Worm (Caenorhabditis elegans) whole organism, late embryonic: ENCODE results near the gene fipr-1.

Experiments
- C38D4.7 ChIP-seq: fragments of 200-800 bp; sonication (Bioruptor generic); optimal IDR thresholded peaks from 2 replicates; lab custom pipeline; 2018; ENCODE audit warnings: mild to moderate bottlenecking, missing genetic modification characterization, moderate library complexity, missing compliant biosample characterization
- K09A11.1 ChIP-seq: sonication (generic microtip); optimal IDR thresholded peaks from 2 replicates; lab custom pipeline; 2017; ENCODE audit warnings: antibody characterized with exemption, mild to moderate bottlenecking, missing genetic modification characterization, missing compliant biosample characterization; ENCODE audit not compliant: insufficient read depth
- ama-1 ChIP-seq: fragments of 150-350 bp; optimal IDR thresholded peaks from 2 replicates; lab custom pipeline; 2014
- ceh-14 ChIP-seq: sonication (generic microtip); optimal IDR thresholded peaks from 2 replicates; lab custom pipeline; 2016; ENCODE audit warnings: missing genotype, missing genetic modification characterization, missing compliant biosample characterization
- ceh-18 ChIP-seq: sonication (generic microtip); optimal IDR thresholded peaks from 2 replicates; lab custom pipeline; 2016; ENCODE audit warnings: missing genetic modification characterization, missing compliant biosample characterization
- ceh-2 ChIP-seq: sonication (generic microtip); optimal IDR thresholded peaks from 2 replicates; lab custom pipeline; 2016; ENCODE audit warnings: missing genotype, missing genetic modification characterization, missing compliant biosample characterization
- ceh-22 ChIP-seq: sonication (generic microtip); optimal IDR thresholded peaks from 2 replicates; lab custom pipeline; 2017; ENCODE audit warnings: missing biosample characterization, missing genetic modification characterization
- ceh-30 ChIP-seq: fragments of 150-350 bp; optimal IDR thresholded peaks from 2 replicates; lab custom pipeline; 2014; ENCODE audit warnings: missing biosample characterization, missing genetic modification characterization
- ceh-34 ChIP-seq: sonication (generic microtip); optimal IDR thresholded peaks from 2 replicates; lab custom pipeline; 2016; ENCODE audit warnings: mild to moderate bottlenecking, missing genetic modification characterization, missing compliant biosample characterization
- ceh-48 ChIP-seq: sonication (generic microtip); optimal IDR thresholded peaks from 2 replicates; lab custom pipeline; 2016; ENCODE audit warnings: missing genetic modification characterization, inconsistent platforms, missing compliant biosample characterization
- ceh-6 ChIP-seq: fragments of 200-800 bp; sonication (Bioruptor generic); optimal IDR thresholded peaks from 2 replicates; lab custom pipeline; 2018; ENCODE audit warnings: mild to moderate bottlenecking, missing genetic modification characterization, missing compliant biosample characterization
- dmd-4 ChIP-seq: sonication (generic microtip); optimal IDR thresholded peaks from 2 replicates; lab custom pipeline; 2016; ENCODE audit warnings: borderline replicate concordance, missing genetic modification characterization, missing compliant biosample characterization
- fkh-10 ChIP-seq: fragments of 150-350 bp; optimal IDR thresholded peaks from 2 replicates; lab custom pipeline; 2014; ENCODE audit warnings: missing biosample characterization, missing genetic modification reagents, missing genetic modification characterization
- fkh-6 ChIP-seq: sonication (generic microtip); optimal IDR thresholded peaks from 2 replicates; lab custom pipeline; 2016; ENCODE audit warnings: missing genetic modification characterization, missing compliant biosample characterization
- hlh-13 ChIP-seq: fragments of 200-800 bp; sonication (Bioruptor generic); optimal IDR thresholded peaks from 2 replicates; lab custom pipeline; 2018; ENCODE audit warnings: mild to moderate bottlenecking, missing genetic modification characterization, missing compliant biosample characterization
- hlh-15 ChIP-seq: sonication (generic microtip); optimal IDR thresholded peaks from 2 replicates; lab custom pipeline; 2016; ENCODE audit warnings: missing genetic modification characterization, missing compliant biosample characterization
- hlh-30 ChIP-seq: sonication (generic microtip); optimal IDR thresholded peaks from 2 replicates; lab custom pipeline; 2017; ENCODE audit warnings: antibody characterized with exemption, missing genetic modification characterization, missing compliant biosample characterization; ENCODE audit not compliant: insufficient read depth
- hlh-6 ChIP-seq: sonication (generic microtip); optimal IDR thresholded peaks from 2 replicates; lab custom pipeline; 2016; ENCODE audit warnings: missing genotype, missing genetic modification characterization, missing compliant biosample characterization
- hlh-8 ChIP-seq: sonication (generic microtip); optimal IDR thresholded peaks from 2 replicates; lab custom pipeline; 2016; ENCODE audit warnings: missing genotype, missing genetic modification characterization, missing compliant biosample characterization
- madf-2 ChIP-seq: sonication (generic microtip); optimal IDR thresholded peaks from 2 replicates; lab custom pipeline; 2017; ENCODE audit warnings: missing genetic modification characterization, missing compliant biosample characterization
- nfya-1 ChIP-seq: sonication (generic microtip); optimal IDR thresholded peaks from 2 replicates; lab custom pipeline; 2017; ENCODE audit warnings: missing genetic modification characterization, mild to moderate bottlenecking, missing compliant biosample characterization, antibody characterized with exemption, moderate library complexity
- nhr-11 ChIP-seq: fragments of 150-350 bp; optimal IDR thresholded peaks from 2 replicates; lab custom pipeline; 2014; ENCODE audit warnings: missing biosample characterization, missing genetic modification characterization
- nhr-232 ChIP-seq: sonication (generic microtip); optimal IDR thresholded peaks from 2 replicates; lab custom pipeline; 2016; ENCODE audit warnings: missing genetic modification characterization, missing compliant biosample characterization
- npax-4 ChIP-seq: sonication (generic microtip); optimal IDR thresholded peaks from 2 replicates; lab custom pipeline; 2016; ENCODE audit warnings: missing genetic modification characterization, missing compliant biosample characterization
- odd-2 ChIP-seq: sonication (generic microtip); optimal IDR thresholded peaks from 2 replicates; lab custom pipeline; 2017; ENCODE audit warnings: antibody characterized with exemption, mild to moderate bottlenecking, missing genetic modification characterization, missing compliant biosample characterization
- pha-2 ChIP-seq: sonication (generic microtip); optimal IDR thresholded peaks from 2 replicates; lab custom pipeline; 2017; ENCODE audit warnings: mild to moderate bottlenecking, missing genetic modification characterization, missing compliant biosample characterization
- pros-1 ChIP-seq: fragments of 150-350 bp; optimal IDR thresholded peaks from 2 replicates; lab custom pipeline; 2014; ENCODE audit warnings: missing biosample characterization, missing genetic modification reagents, missing genetic modification characterization
- sdc-2 ChIP-seq: sonication (generic microtip); optimal IDR thresholded peaks from 2 replicates; lab custom pipeline; 2016; ENCODE audit warnings: missing genotype, missing genetic modification characterization, missing compliant biosample characterization
- tbx-2 ChIP-seq: sonication (generic microtip); optimal IDR thresholded peaks from 2 replicates; lab custom pipeline; 2016; ENCODE audit warnings: missing genetic modification characterization, missing compliant biosample characterization
- tbx-7 ChIP-seq: sonication (generic microtip); optimal IDR thresholded peaks from 2 replicates; lab custom pipeline; 2016; ENCODE audit warnings: missing genotype, missing genetic modification characterization, missing compliant biosample characterization
- unc-3 ChIP-seq, 2 experiments: fragments of 200-800 bp in 1 of 2; sonication (Bioruptor generic) in 1 of 2; sonication (generic microtip) in 1 of 2; conservative IDR thresholded peaks in 1 of 2; optimal IDR thresholded peaks in 1 of 2; 2 replicates each; pipeline versions ENCODE4 v1.3.6 to Lab custom; 2016 to 2022; ENCODE audit warnings: missing compliant biosample characterization in 2 of 2, missing genetic modification characterization in 2 of 2, missing genetic modification reagents in 1 of 2
- unc-55 ChIP-seq: sonication (generic microtip); optimal IDR thresholded peaks from 2 replicates; lab custom pipeline; 2017; ENCODE audit warnings: missing biosample characterization, missing genetic modification reagents, missing genetic modification characterization
- unc-86 ChIP-seq: sonication (generic microtip); optimal IDR thresholded peaks from 2 replicates; lab custom pipeline; 2016; ENCODE audit warnings: missing genetic modification characterization, missing compliant biosample characterization
- zip-5 ChIP-seq: sonication (generic microtip); optimal IDR thresholded peaks from 2 replicates; lab custom pipeline; 2016; ENCODE audit warnings: missing genetic modification characterization, missing compliant biosample characterization

fipr-1 gene

DNA sequence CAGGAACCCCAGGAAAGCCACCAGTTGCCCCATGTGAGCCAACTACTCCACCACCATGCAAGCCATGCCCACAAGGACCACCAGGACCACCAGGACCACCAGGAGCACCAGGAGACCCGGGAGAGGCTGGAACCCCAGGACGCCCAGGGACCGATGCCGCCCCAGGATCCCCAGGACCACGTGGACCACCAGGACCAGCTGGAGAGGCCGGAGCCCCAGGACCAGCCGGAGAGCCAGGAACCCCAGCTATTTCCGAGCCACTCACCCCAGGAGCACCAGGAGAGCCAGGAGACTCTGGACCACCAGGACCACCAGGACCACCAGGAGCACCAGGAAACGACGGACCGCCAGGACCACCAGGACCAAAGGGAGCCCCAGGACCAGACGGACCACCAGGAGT, 8.0 kb downstream of the fipr-1 start:
- TF ChIP-seq sdc-2 (tag; lab: Kevin White, UChicago) (peak; percentile 18), ceh-2 (tag; lab: Kevin White, UChicago) (no peak), unc-55 (GFP tag; lab: Kevin White, UChicago) (no peak), fkh-6 (tag; lab: Kevin White, UChicago) (peak; percentile 11), hlh-6 (peak; percentile 53), zip-5 (tag; lab: Kevin White, UChicago) (no peak), dmd-4 (tag; lab: Kevin White, UChicago) (peak; percentile 7)

DNA sequence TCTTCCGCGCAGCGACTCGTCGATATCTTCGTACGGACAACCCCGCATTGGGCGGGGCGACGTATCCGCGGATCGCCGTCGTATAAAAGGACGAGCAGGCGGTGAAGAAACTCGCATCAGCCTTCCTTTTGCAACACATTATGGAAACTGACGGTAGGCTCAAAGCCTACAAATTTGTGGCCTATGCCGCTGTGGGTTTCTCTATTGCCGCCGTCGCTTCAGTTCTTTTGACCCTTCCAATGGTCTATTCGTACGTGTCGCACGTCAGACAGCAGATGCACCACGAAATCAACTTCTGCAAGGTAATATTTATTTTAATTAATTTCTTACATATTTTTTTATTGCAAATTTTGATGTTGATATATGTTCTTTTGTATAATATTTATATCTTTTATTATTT, 8.7 kb downstream of the fipr-1 start:
- TF ChIP-seq fkh-10 (GFP tag; lab: Kevin White, UChicago) = no peak
- TF ChIP-seq hlh-15 (tag; lab: Kevin White, UChicago) = no peak
- peak; percentile 8 for TF ChIP-seq pha-2 (tag; lab: Kevin White, UChicago)
- no peak for TF ChIP-seq hlh-8
- no peak for TF ChIP-seq tbx-2 (tag; lab: Kevin White, UChicago)
- TF ChIP-seq ama-1 (lab: Kevin White, UChicago) = peak; percentile 79

DNA sequence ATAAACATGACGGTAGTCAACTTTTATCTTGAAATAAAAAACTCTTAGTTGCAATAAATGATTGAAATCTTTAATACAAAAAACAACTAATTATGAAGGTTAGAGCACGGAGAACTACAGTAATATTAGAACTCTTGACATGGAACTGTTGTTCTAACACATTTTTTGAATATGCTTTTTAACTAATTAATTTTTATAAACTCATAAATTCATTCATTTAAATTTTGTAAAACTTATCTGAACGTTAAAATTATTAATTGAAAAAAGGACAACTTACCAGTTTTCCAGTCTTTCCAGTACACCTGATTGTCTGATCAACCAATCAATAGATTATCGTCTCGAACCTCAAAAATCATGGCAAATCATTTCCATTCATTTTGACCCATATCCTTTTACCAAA, 9.1 kb downstream of the fipr-1 start, which contains the start of gene sqt-3:
TSS of gene sqt-3 (plus strand) at position 301 of the 400 bp plus-strand sequence.
- TF ChIP-seq madf-2 (tag; lab: Kevin White, UChicago) = no peak
- TF ChIP-seq ama-1 (lab: Kevin White, UChicago) = no peak
- TF ChIP-seq ceh-48 (tag; lab: Kevin White, UChicago) = no peak
- TF ChIP-seq C38D4.7 = no peak

DNA sequence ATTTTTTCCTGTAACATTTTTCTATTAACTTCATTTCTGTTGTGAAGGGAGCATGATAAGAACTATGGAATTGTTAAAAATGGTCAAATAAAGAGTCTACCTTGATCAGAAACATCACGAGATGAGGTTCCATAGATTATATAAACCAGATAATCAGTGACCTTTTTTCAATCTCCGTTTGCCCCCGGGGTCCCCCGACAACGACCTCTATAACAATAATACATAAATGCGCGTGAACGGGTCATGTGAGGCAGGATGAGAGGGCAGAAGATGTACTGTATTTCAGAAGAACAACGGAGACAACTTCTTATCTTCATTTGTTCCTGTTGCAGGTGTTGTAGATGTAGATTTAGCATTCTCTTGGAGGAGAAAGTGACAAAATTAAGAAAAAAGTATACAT, 9.7 kb downstream of the fipr-1 start:
- TF ChIP-seq ceh-6 (GFP tag; lab: Kevin White, UChicago) (no peak), pha-2 (tag; lab: Kevin White, UChicago) (no peak), fkh-10 (GFP tag; lab: Kevin White, UChicago) (no peak), dmd-4 (tag; lab: Kevin White, UChicago) (no peak)

DNA sequence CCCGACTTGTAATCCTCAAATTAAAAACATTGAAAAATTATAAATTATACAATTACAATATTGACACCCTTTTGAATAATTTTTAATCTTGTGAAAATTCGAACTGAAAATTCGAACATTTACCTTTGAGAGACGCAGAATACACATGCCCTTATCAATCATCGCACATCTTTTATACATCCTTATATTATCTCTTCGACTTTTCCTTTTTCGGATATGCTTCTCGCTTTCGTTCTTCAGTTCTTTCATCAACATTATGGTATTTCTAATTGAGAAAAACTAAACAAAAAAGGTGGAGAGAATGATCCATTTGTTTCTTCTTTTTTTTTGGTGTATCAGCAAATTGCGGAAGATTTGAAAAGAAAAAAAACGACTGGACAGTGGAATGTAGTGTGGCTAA, 12.2 kb downstream of the fipr-1 start:
- TF ChIP-seq nhr-232 (no peak), nhr-11 (tag; lab: Kevin White, UChicago) (no peak), K09A11.1 (tag; lab: Kevin White, UChicago) (no peak), ceh-22 (no peak), ceh-30 (tag; lab: Kevin White, UChicago) (no peak), pha-2 (tag; lab: Kevin White, UChicago) (no peak), pros-1 (no peak), C38D4.7 (no peak), npax-4 (no peak), unc-3 (GFP tag; conservative IDR thresholded peaks at IDR 0.05; lab: Robert Waterston, UW) (no peak), unc-3 (tag; optimal IDR thresholded peaks at IDR 0.05; lab: Kevin White, UChicago) (no peak), fkh-6 (tag; lab: Kevin White, UChicago) (no peak), hlh-15 (tag; lab: Kevin White, UChicago) (no peak), tbx-7 (no peak), ceh-34 (tag; lab: Kevin White, UChicago) (no peak), hlh-30 (tag; lab: Kevin White, UChicago) (no peak)

- no peak for TF ChIP-seq odd-2 (tag; lab: Kevin White, UChicago)
- TF ChIP-seq madf-2 (tag; lab: Kevin White, UChicago) = no peak
- no peak for TF ChIP-seq ceh-48 (tag; lab: Kevin White, UChicago)
- TF ChIP-seq unc-3 (GFP tag; conservative IDR thresholded peaks at IDR 0.05; lab: Robert Waterston, UW) = no peak
- TF ChIP-seq unc-3 (tag; optimal IDR thresholded peaks at IDR 0.05; lab: Kevin White, UChicago) = no peak
- no peak for TF ChIP-seq unc-86 (tag; lab: Kevin White, UChicago)
- TF ChIP-seq hlh-13 (GFP tag; lab: Kevin White, UChicago) = no peak
- TF ChIP-seq nfya-1 (tag; lab: Kevin White, UChicago) = no peak
- TF ChIP-seq npax-4 = no peak
- TF ChIP-seq ceh-18 (tag; lab: Kevin White, UChicago) = no peak
- no peak for TF ChIP-seq hlh-15 (tag; lab: Kevin White, UChicago)
- no peak for TF ChIP-seq ceh-30 (tag; lab: Kevin White, UChicago)
- no peak for TF ChIP-seq hlh-8
- no peak for TF ChIP-seq ceh-14 (tag; lab: Kevin White, UChicago)
Observed at ce11 chrV:12347854-12348253, 13.7 kb downstream of the fipr-1 start.
